Fruit fly (Drosophila melanogaster) whole organism, adult: Measurements from ENCODE around the gene Mettl14.

Experiments
- CG11617 ChIP-seq: fragments of 200-800 bp; sonication (Bioruptor generic); optimal IDR thresholded peaks from 2 replicates; lab custom pipeline; 2017; ENCODE audit warnings: mild to moderate bottlenecking, missing biosample characterization, missing genetic modification reagents, missing genetic modification characterization
- CG12768 ChIP-seq: fragments of 200-800 bp; sonication (Bioruptor generic); optimal IDR thresholded peaks from 2 replicates; lab custom pipeline; 2017; ENCODE audit warnings: missing biosample characterization, missing genetic modification characterization, mild to moderate bottlenecking, moderate library complexity, missing genetic modification reagents
- CG1620 ChIP-seq: fragments of 200-800 bp; sonication (Bioruptor generic); optimal IDR thresholded peaks from 2 replicates; lab custom pipeline; 2016; ENCODE audit warnings: missing biosample characterization, missing genetic modification characterization
- CG7101 ChIP-seq: fragments of 200-800 bp; sonication (Bioruptor generic); optimal IDR thresholded peaks from 2 replicates; lab custom pipeline; 2018; ENCODE audit warnings: missing biosample characterization, mild to moderate bottlenecking, missing genetic modification characterization, moderate library complexity
- Clk ChIP-seq: fragments of 200-800 bp; sonication (Bioruptor generic); optimal IDR thresholded peaks from 2 replicates; lab custom pipeline; 2017; ENCODE audit warnings: missing biosample characterization, missing genetic modification characterization
- Crg-1 ChIP-seq: fragments of 200-800 bp; sonication (Bioruptor generic); optimal IDR thresholded peaks from 2 replicates; lab custom pipeline; 2016; ENCODE audit warnings: missing biosample characterization, missing genetic modification characterization
- Mnt ChIP-seq: fragments of 200-800 bp; sonication (Bioruptor generic); optimal IDR thresholded peaks from 2 replicates; lab custom pipeline; 2016; ENCODE audit warnings: missing biosample characterization, mild to moderate bottlenecking, missing genetic modification characterization
- bab1 ChIP-seq: fragments of 200-800 bp; sonication (Bioruptor generic); optimal IDR thresholded peaks from 3 replicates; lab custom pipeline; 2019; ENCODE audit warnings: missing biosample characterization, mild to moderate bottlenecking, missing genetic modification characterization, moderate library complexity
- cic ChIP-seq: fragments of 200-800 bp; sonication (Bioruptor generic); optimal IDR thresholded peaks from 2 replicates; lab custom pipeline; 2017; ENCODE audit warnings: missing biosample characterization, mild to moderate bottlenecking, missing genetic modification characterization, moderate library complexity
- kay ChIP-seq: fragments of 200-800 bp; sonication (Bioruptor generic); peaks from one replicate; lab custom pipeline; 2016; ENCODE audit warnings: missing biosample characterization, missing genetic modification characterization, borderline replicate concordance
- pad ChIP-seq: fragments of 200-800 bp; sonication (Bioruptor generic); optimal IDR thresholded peaks from 3 replicates; lab custom pipeline; 2017; ENCODE audit warnings: missing biosample characterization, missing genetic modification characterization, mild to moderate bottlenecking, moderate library complexity, missing genetic modification reagents
- tj ChIP-seq: fragments of 200-800 bp; sonication (Bioruptor generic); optimal IDR thresholded peaks from 3 replicates; lab custom pipeline; 2017; ENCODE audit warnings: missing biosample characterization, mild to moderate bottlenecking, missing genetic modification characterization, moderate library complexity
- toe ChIP-seq: fragments of 200-800 bp; sonication (Bioruptor generic); optimal IDR thresholded peaks from 2 replicates; lab custom pipeline; 2016; ENCODE audit warnings: missing biosample characterization, missing genetic modification characterization

DNA sequence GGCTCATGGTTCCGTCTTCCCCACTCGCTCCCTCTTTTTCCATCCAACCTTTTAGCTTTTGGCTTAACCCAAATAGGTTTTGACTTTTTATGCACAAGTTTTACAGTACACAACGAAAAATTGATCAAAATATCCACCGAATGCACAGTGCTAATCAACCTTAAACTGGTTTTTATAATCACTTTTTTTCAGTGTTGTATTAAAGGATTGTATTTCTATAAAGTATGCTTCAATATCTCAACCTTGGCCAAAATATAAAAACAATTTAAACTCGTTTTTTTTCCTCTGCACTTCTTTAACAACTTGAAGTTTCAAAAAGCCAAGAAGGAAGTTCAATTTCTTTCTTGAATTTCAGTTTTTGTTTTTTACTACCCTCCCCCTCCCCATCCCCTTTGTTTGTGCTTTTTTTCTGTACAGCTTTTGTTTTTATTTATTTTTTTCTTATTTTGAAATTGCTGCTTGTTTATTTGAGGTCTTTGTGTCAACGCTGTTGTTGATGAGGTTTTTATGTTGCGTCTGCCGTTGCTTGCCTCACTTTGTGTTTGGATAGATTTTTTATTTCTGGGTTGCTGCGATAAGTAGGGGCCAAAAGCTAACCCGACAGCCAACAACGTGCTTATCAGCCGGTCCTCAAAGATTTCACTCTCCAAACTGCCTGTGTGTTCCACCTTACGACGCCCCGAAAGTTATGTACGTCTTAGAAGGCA lies 23.2 kb upstream of the Mettl14 start:
- TF ChIP-seq Mnt (GFP tag; lab: Kevin White, UChicago) (no peak), kay (no peak), Crg-1 (no peak), pad (GFP tag; lab: Kevin White, UChicago) (no peak), Clk (no peak), toe (no peak), CG12768 (GFP tag; lab: Kevin White, UChicago) (no peak), CG7101 (tag; lab: Kevin White, UChicago) (no peak), bab1 (GFP tag; lab: Kevin White, UChicago) (no peak), CG1620 (GFP tag; lab: Kevin White, UChicago) (no peak), tj (GFP tag; lab: Kevin White, UChicago) (no peak), CG11617 (GFP tag; lab: Kevin White, UChicago) (no peak), cic (GFP tag; lab: Kevin White, UChicago) (no peak)
